Worm (Caenorhabditis elegans): Measurements from ENCODE around the gene sra-12.

Gene sra-12

ce11 chrII:10859359-10859758, 44.9 kb downstream of the sra-12 start:
- no peak for TF ChIP-seq gmeb-2 (tag; optimal IDR thresholded peaks at IDR 0.05)
- no peak for TF ChIP-seq ttx-3 (tag; optimal IDR thresholded peaks at IDR 0.05)
- TF ChIP-seq rnt-1 (tag; optimal IDR thresholded peaks at IDR 0.05) = no peak
- no peak for TF ChIP-seq C08G9.2 (tag; optimal IDR thresholded peaks at IDR 0.05)
- no peak for TF ChIP-seq odd-2 (tag; optimal IDR thresholded peaks at IDR 0.05)
- no peak for TF ChIP-seq ets-4 (tag; optimal IDR thresholded peaks at IDR 0.05)

- no peak for TF ChIP-seq C38D4.7 (GFP tag; optimal IDR thresholded peaks at IDR 0.05)
- TF ChIP-seq elt-4 (tag; optimal IDR thresholded peaks at IDR 0.05) = no peak
- no peak for TF ChIP-seq nhr-232 (tag; optimal IDR thresholded peaks at IDR 0.05)
These were observed 47.2 kb downstream of the sra-12 start, which contains the start of gene M106.7 for ce11 chrII:10857077-10857476. TSS of gene M106.7 (minus strand) at chrII:10857177.

- TF ChIP-seq gmeb-2 (tag; optimal IDR thresholded peaks at IDR 0.05) = no peak
- no peak for TF ChIP-seq unc-86 (tag; optimal IDR thresholded peaks at IDR 0.05)
- TF ChIP-seq Y22D7AL.16 (tag; optimal IDR thresholded peaks at IDR 0.05) = no peak
- TF ChIP-seq nhr-11 (tag; optimal IDR thresholded peaks at IDR 0.05) = no peak
- TF ChIP-seq ceh-24 (tag; optimal IDR thresholded peaks at IDR 0.05) = no peak
- TF ChIP-seq tbx-7 (tag; optimal IDR thresholded peaks at IDR 0.05) = no peak
- TF ChIP-seq C38D4.7 (GFP tag; optimal IDR thresholded peaks at IDR 0.05) = no peak
- TF ChIP-seq T23F11.4 (GFP tag; optimal IDR thresholded peaks at IDR 0.05) = no peak
- TF ChIP-seq hlh-6 (tag; optimal IDR thresholded peaks at IDR 0.05) = no peak
- TF ChIP-seq unc-3 (GFP tag; conservative IDR thresholded peaks at IDR 0.05) = no peak
- no peak for TF ChIP-seq unc-3 (tag; optimal IDR thresholded peaks at IDR 0.05)
- no peak for TF ChIP-seq unc-42 (tag; optimal IDR thresholded peaks at IDR 0.05)
- no peak for TF ChIP-seq ref-2 (tag; optimal IDR thresholded peaks at IDR 0.05)
- no peak for TF ChIP-seq hlh-30 (tag; optimal IDR thresholded peaks at IDR 0.05; ENCODE audit: insufficient read depth)
- no peak for TF ChIP-seq ztf-16 (tag; optimal IDR thresholded peaks at IDR 0.05)
- no peak for TF ChIP-seq eyg-1 (tag; optimal IDR thresholded peaks at IDR 0.05)
- TF ChIP-seq ama-1 (optimal IDR thresholded peaks at IDR 0.05) = no peak
- no peak for TF ChIP-seq ceh-2 (tag; optimal IDR thresholded peaks at IDR 0.05)
- no peak for TF ChIP-seq K09A11.1 (tag; optimal IDR thresholded peaks at IDR 0.05; ENCODE audit: insufficient read depth)
These were observed 51.4 kb downstream of the sra-12 start for ce11 chrII:10852880-10853279.

Measured in whole organism, late embryonic.